Worm (Caenorhabditis elegans) whole organism, L2 larva: Measurements from ENCODE around the gene H40L08.3.

Experiments used
- R02D3.7 ChIP-seq: fragments of 150-350 bp; optimal IDR thresholded peaks from 2 replicates; lab custom pipeline; 2014; ENCODE audit warnings: missing biosample characterization, missing genetic modification characterization
- Y55F3AM.14 ChIP-seq: fragments of 200-800 bp; sonication (Bioruptor generic); optimal IDR thresholded peaks from 2 replicates; lab custom pipeline; 2018; ENCODE audit warnings: mild to moderate bottlenecking, missing genetic modification characterization, missing compliant biosample characterization
- ZK546.5 ChIP-seq: sonication (generic microtip); optimal IDR thresholded peaks from 2 replicates; lab custom pipeline; 2017; ENCODE audit warnings: missing biosample characterization, missing genetic modification characterization
- alr-1 ChIP-seq: fragments of 150-350 bp; optimal IDR thresholded peaks from 2 replicates; lab custom pipeline; 2014; ENCODE audit warnings: missing biosample characterization, missing genetic modification characterization
- aly-2 ChIP-seq: fragments of 150-350 bp; optimal IDR thresholded peaks from 2 replicates; lab custom pipeline; 2014; ENCODE audit warnings: missing biosample characterization, missing genetic modification characterization
- ama-1 ChIP-seq: fragments of 150-350 bp; optimal IDR thresholded peaks from 2 replicates; lab custom pipeline; 2018; ENCODE audit warnings: inconsistent platforms
- blmp-1 ChIP-seq: sonication (generic microtip); optimal IDR thresholded peaks from 2 replicates; lab custom pipeline; 2017; ENCODE audit warnings: missing genetic modification characterization, mild to moderate bottlenecking, missing compliant biosample characterization, antibody characterized with exemption, moderate library complexity; ENCODE audit not compliant: insufficient read depth
- crh-2 ChIP-seq: sonication (generic microtip); optimal IDR thresholded peaks from 2 replicates; lab custom pipeline; 2017; ENCODE audit warnings: missing biosample characterization, missing genetic modification characterization
- dmd-4 ChIP-seq: sonication (generic microtip); optimal IDR thresholded peaks from 2 replicates; lab custom pipeline; 2017; ENCODE audit warnings: missing biosample characterization, missing genetic modification characterization
- elt-1 ChIP-seq: fragments of 150-350 bp; optimal IDR thresholded peaks from 2 replicates; lab custom pipeline; 2014; ENCODE audit warnings: missing biosample characterization, missing genetic modification characterization
- elt-3 ChIP-seq: sonication (generic microtip); optimal IDR thresholded peaks from 2 replicates; lab custom pipeline; 2017; ENCODE audit warnings: missing biosample characterization, missing genetic modification characterization
- fos-1 ChIP-seq: fragments of 150-350 bp; optimal IDR thresholded peaks from 2 replicates; lab custom pipeline; 2014; ENCODE audit warnings: missing biosample characterization, missing genetic modification characterization
- lsy-2 ChIP-seq, 2 experiments: fragments of 150-350 bp in 1 of 2; sonication (generic microtip) in 1 of 2; optimal IDR thresholded peaks; 2 replicates each; lab custom pipeline; 2014 to 2017; ENCODE audit warnings: missing biosample characterization in 2 of 2, missing genetic modification characterization in 2 of 2
- mab-5 ChIP-seq: fragments of 150-350 bp; optimal IDR thresholded peaks from 2 replicates; lab custom pipeline; 2014; ENCODE audit warnings: missing biosample characterization, missing genetic modification characterization
- mbf-1 ChIP-seq: sonication (generic microtip); optimal IDR thresholded peaks from 2 replicates; lab custom pipeline; 2017; ENCODE audit warnings: missing biosample characterization, missing genetic modification characterization
- nhr-10 ChIP-seq: sonication (generic microtip); optimal IDR thresholded peaks from 2 replicates; lab custom pipeline; 2017; ENCODE audit warnings: missing biosample characterization, missing genetic modification characterization
- nhr-11 ChIP-seq: fragments of 150-350 bp; optimal IDR thresholded peaks from 2 replicates; lab custom pipeline; 2014; ENCODE audit warnings: missing biosample characterization, missing genetic modification characterization
- nhr-12 ChIP-seq: fragments of 150-350 bp; optimal IDR thresholded peaks from 2 replicates; lab custom pipeline; 2014; ENCODE audit warnings: missing biosample characterization, missing genetic modification characterization
- nhr-21 ChIP-seq: fragments of 150-350 bp; optimal IDR thresholded peaks from 2 replicates; lab custom pipeline; 2014; ENCODE audit warnings: missing biosample characterization, missing genetic modification characterization
- nhr-23 ChIP-seq: fragments of 150-350 bp; optimal IDR thresholded peaks from 2 replicates; lab custom pipeline; 2014; ENCODE audit warnings: missing biosample characterization, missing genetic modification reagents, missing genetic modification characterization
- nhr-237 ChIP-seq: fragments of 150-350 bp; optimal IDR thresholded peaks from 2 replicates; lab custom pipeline; 2014; ENCODE audit warnings: missing biosample characterization, missing genetic modification characterization
- nhr-25 ChIP-seq: fragments of 150-350 bp; sonication (generic microtip); optimal IDR thresholded peaks from 3 replicates; lab custom pipeline; 2014; ENCODE audit warnings: missing biosample characterization, missing genetic modification characterization
- nhr-6 ChIP-seq: fragments of 150-350 bp; optimal IDR thresholded peaks from 2 replicates; lab custom pipeline; 2014; ENCODE audit warnings: missing biosample characterization, missing genetic modification characterization
- nhr-77 ChIP-seq: fragments of 150-350 bp; optimal IDR thresholded peaks from 2 replicates; lab custom pipeline; 2014; ENCODE audit warnings: missing biosample characterization, missing genetic modification characterization
- peb-1 ChIP-seq: fragments of 150-350 bp; optimal IDR thresholded peaks from 2 replicates; lab custom pipeline; 2014; ENCODE audit warnings: missing biosample characterization, missing genetic modification characterization
- sem-4 ChIP-seq: fragments of 150-350 bp; optimal IDR thresholded peaks from 2 replicates; lab custom pipeline; 2014; ENCODE audit warnings: missing biosample characterization, missing genetic modification reagents, missing genetic modification characterization
- sma-3 ChIP-seq: sonication (generic microtip); optimal IDR thresholded peaks from 2 replicates; lab custom pipeline; 2016; ENCODE audit warnings: missing genetic modification reagents, missing genetic modification characterization, missing compliant biosample characterization
- sma-9 ChIP-seq, 2 experiments: fragments of 150-350 bp in 1 of 2; sonication (generic microtip) in 1 of 2; optimal IDR thresholded peaks; 2 replicates each; lab custom pipeline; 2014 to 2016; ENCODE audit warnings: missing genetic modification characterization in 2 of 2, mild to moderate bottlenecking in 1 of 2, missing biosample characterization in 1 of 2, missing compliant biosample characterization in 1 of 2, missing genetic modification reagents in 1 of 2, moderate library complexity in 1 of 2
- snpc-4 ChIP-seq: fragments of 150-350 bp; optimal IDR thresholded peaks from 2 replicates; lab custom pipeline; 2014; ENCODE audit warnings: missing biosample characterization, missing genetic modification characterization
- unc-55 ChIP-seq: fragments of 150-350 bp; sonication (generic microtip); optimal IDR thresholded peaks from 3 replicates; lab custom pipeline; 2014; ENCODE audit warnings: missing biosample characterization, missing genetic modification reagents, missing genetic modification characterization
- zag-1 ChIP-seq: fragments of 150-350 bp; optimal IDR thresholded peaks from 2 replicates; lab custom pipeline; 2014; ENCODE audit warnings: missing biosample characterization, missing genetic modification characterization
- ztf-4 ChIP-seq: fragments of 150-350 bp; optimal IDR thresholded peaks from 2 replicates; lab custom pipeline; 2014; ENCODE audit warnings: missing biosample characterization, missing genetic modification characterization

H40L08.3 gene

DNA sequence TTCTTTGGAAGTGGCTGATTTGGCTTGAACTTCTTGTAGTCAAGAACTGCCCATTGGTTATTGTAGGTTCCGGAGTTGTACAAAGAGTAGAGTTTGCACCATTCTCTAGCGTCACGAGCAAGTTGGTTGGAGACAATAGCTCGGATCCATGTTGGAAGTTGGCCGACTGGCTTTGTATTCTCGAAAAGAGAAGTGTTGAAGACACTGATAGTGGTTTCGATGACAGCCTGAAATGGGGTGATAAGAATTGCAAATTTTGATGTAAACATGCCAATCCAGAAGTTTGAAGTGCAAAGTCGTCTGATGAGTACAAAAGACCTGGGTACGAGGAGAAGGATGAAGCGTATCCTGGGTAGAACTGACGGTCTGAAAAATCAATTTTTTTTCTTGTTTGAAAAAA lies 20.4 kb upstream of the H40L08.3 start:
- TF ChIP-seq R02D3.7 (tag; lab: Kevin White, UChicago) (no peak), fos-1 (tag; lab: Kevin White, UChicago) (peak; percentile 30), dmd-4 (tag; lab: Kevin White, UChicago) (no peak)
- TF ChIP-seq, all 48 proteins: peak for 1

DNA sequence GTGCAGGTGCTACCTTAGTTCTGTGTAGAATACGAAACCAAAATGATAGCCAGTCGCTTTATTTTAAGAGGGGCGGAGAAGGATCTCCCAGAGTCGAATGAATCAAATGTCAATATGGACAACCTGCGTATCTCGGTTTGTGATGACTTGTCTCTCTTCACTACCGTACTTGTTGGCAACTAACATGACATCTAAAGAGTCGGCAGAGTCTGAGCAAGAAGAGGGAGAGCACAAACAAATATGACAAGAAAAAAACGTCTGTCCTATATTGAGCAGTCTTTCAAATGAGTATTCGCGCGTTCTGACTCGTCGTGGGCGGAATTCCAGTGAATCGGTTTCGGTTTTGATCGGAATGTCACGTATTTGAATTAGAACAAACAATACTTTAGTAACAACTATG lies 19.1 kb upstream of the H40L08.3 start, which contains the start of gene F09B12.7:
Gene F09B12.7, minus strand, starts transcription at position 101 of the 400 bp plus-strand sequence.
- no peak for TF ChIP-seq peb-1 (tag; lab: Kevin White, UChicago)
- TF ChIP-seq elt-1 (tag; lab: Kevin White, UChicago): no peak
- no peak for TF ChIP-seq zag-1 (tag; lab: Kevin White, UChicago)
- no peak for TF ChIP-seq Y55F3AM.14 (GFP tag; lab: Kevin White, UChicago)
- no peak for TF ChIP-seq nhr-237 (tag; lab: Kevin White, UChicago)
- TF ChIP-seq mab-5 (tag; lab: Kevin White, UChicago): no peak
- no peak for TF ChIP-seq unc-55 (GFP tag; lab: Kevin White, UChicago)
- TF ChIP-seq sma-3: no peak
- TF ChIP-seq aly-2 (tag; lab: Kevin White, UChicago): no peak
- no peak for TF ChIP-seq alr-1 (tag; lab: Kevin White, UChicago)
- TF ChIP-seq snpc-4 (tag; lab: Kevin White, UChicago): no peak
- no peak for TF ChIP-seq sma-9 (GFP tag; optimal IDR thresholded peaks at IDR 0.05; lab: Kevin White, UChicago)
- no peak for TF ChIP-seq sma-9 (tag; optimal IDR thresholded peaks at IDR 0.05; lab: Kevin White, UChicago)
- TF ChIP-seq lsy-2 (tag; optimal IDR thresholded peaks at IDR 0.05; lab: Kevin White, UChicago): no peak
- TF ChIP-seq, all 48 proteins: peak for 0

DNA sequence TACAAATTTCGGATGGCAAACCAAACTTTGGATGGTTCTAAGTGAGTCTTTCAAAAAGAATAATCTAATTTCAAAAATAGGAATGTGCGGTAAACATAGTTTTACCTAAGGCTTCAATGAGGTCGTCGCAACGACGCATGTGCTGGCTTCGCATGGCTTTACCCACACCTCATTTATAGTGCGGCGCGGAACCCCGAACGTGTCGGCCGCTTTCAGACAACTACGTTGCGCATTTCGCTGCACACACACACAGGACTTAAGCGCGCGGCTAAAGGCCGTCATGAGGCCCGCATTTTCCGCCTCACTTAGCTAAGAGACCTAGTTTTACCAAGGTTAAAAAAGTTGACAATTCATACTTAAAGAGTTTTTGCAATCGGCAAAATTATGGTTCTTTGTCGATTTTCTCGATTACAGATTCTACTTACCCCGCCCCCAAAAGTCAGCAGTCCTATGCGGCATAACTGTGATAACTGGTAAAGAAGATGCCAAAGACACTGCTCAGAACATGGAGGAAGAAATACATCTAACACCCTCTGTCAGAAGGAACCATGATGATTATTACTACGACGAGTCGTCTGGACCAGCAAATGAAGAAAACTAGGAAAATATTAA lies 17.0 kb upstream of the H40L08.3 start:
- TF ChIP-seq snpc-4 (tag; lab: Kevin White, UChicago): peak; percentile 75
- TF ChIP-seq ama-1: no peak

DNA sequence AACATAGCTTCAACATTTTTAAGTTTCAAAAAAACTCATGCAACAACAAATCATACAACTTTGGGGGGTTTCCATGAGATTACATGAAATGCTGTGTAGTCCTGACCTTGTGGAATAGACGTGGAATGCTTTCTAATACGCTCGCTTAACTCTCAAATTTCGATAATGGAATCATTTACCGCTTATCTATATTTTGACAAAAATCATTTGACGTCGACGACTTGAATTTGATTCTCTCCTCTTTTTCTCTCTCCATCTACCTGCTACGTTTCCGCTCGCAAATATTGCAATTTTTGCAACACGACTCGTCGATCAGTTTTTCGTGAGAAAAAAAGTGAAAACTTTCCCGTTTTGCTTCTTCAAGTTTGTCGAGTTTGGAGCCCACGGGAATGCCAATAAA lies 13.2 kb upstream of the H40L08.3 start, which contains the start of gene flr-4:
Gene flr-4, plus strand, starts transcription at position 275 of the 400 bp plus-strand sequence.
- peak; percentile 8 for TF ChIP-seq crh-2 (tag; lab: Kevin White, UChicago)
- no peak for TF ChIP-seq blmp-1 (tag; lab: Kevin White, UChicago)
- TF ChIP-seq nhr-23 (tag; lab: Kevin White, UChicago): no peak
- no peak for TF ChIP-seq nhr-6 (tag; lab: Kevin White, UChicago)
- no peak for TF ChIP-seq nhr-25 (tag; lab: Kevin White, UChicago)
- TF ChIP-seq Y55F3AM.14 (GFP tag; lab: Kevin White, UChicago): no peak
- TF ChIP-seq fos-1 (tag; lab: Kevin White, UChicago): peak; percentile 71
- TF ChIP-seq snpc-4 (tag; lab: Kevin White, UChicago): no peak
- TF ChIP-seq sem-4 (tag; lab: Kevin White, UChicago): no peak
- TF ChIP-seq nhr-12 (tag; lab: Kevin White, UChicago): no peak
- no peak for TF ChIP-seq mab-5 (tag; lab: Kevin White, UChicago)
- peak; percentile 16 for TF ChIP-seq sma-9 (GFP tag; optimal IDR thresholded peaks at IDR 0.05; lab: Kevin White, UChicago)
- no peak for TF ChIP-seq sma-9 (tag; optimal IDR thresholded peaks at IDR 0.05; lab: Kevin White, UChicago)
- no peak for TF ChIP-seq elt-3 (tag; lab: Kevin White, UChicago)
- TF ChIP-seq R02D3.7 (tag; lab: Kevin White, UChicago): no peak
- no peak for TF ChIP-seq nhr-10 (tag; lab: Kevin White, UChicago)
- no peak for TF ChIP-seq zag-1 (tag; lab: Kevin White, UChicago)
- no peak for TF ChIP-seq sma-3
- TF ChIP-seq ztf-4: no peak

DNA sequence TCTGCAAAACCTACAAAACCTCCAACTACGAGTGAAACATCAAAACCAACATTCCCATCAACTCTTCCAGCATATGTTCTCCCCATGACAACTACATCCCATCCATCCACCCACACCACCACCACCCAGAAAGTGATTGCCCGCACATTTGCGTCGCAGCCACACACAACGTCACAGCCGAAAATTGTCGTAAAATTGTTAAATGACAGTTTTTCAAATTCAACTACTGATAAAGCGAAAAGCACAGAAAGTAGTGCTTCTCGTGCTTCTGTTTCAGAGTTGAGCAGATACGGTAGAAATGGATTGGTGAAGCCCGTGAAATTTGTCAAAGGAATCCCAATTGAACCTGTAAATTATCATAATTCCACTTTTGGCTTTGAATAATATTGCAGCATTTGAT lies 11.9 kb upstream of the H40L08.3 start:
- TF ChIP-seq elt-3 (tag; lab: Kevin White, UChicago) (no peak), dmd-4 (tag; lab: Kevin White, UChicago) (no peak), snpc-4 (tag; lab: Kevin White, UChicago) (no peak), ZK546.5 (tag; lab: Kevin White, UChicago) (no peak), ama-1 (no peak), nhr-77 (tag; lab: Kevin White, UChicago) (no peak), peb-1 (tag; lab: Kevin White, UChicago) (no peak), nhr-11 (tag; lab: Kevin White, UChicago) (no peak), mbf-1 (tag; lab: Kevin White, UChicago) (no peak), R02D3.7 (tag; lab: Kevin White, UChicago) (no peak), nhr-21 (tag; lab: Kevin White, UChicago) (no peak), nhr-25 (tag; lab: Kevin White, UChicago) (no peak)
